Worm (Caenorhabditis elegans) whole organism, L4 larva: ENCODE measurements around the gene taf-13.
A peak's percentile ranks its signal among the peaks of the same experiment; 100 is the strongest.

Experiments used
- F26F4.8 ChIP-seq: fragments of 200-800 bp; sonication (Bioruptor generic); conservative IDR thresholded peaks from 2 replicates; pipeline ENCODE4 v1.3.6; 2022; ENCODE audit warnings: missing genetic modification characterization, missing compliant biosample characterization
- T26A8.4 ChIP-seq: fragments of 200-800 bp; sonication (Bioruptor generic); IDR thresholded peaks from 2 replicates; pipeline ENCODE4 v1.3.6; 2022; ENCODE audit warnings: missing genetic modification characterization, missing compliant biosample characterization
- Y105C5A.15 ChIP-seq: fragments of 200-800 bp; sonication (Bioruptor generic); IDR thresholded peaks from 2 replicates; pipeline ENCODE4 v1.3.6; 2022; ENCODE audit warnings: missing genetic modification characterization, missing compliant biosample characterization
- Y48G9A.11 ChIP-seq: fragments of 200-800 bp; sonication (Bioruptor generic); IDR thresholded peaks from 2 replicates; pipeline ENCODE4 v1.3.6; 2022; ENCODE audit warnings: missing genetic modification reagents, missing genetic modification characterization, missing compliant biosample characterization
- aly-2 ChIP-seq: sonication (generic microtip); optimal IDR thresholded peaks from 2 replicates; lab custom pipeline; 2018; ENCODE audit warnings: missing biosample characterization, missing genetic modification characterization
- ama-1 ChIP-seq: fragments of 150-350 bp; optimal IDR thresholded peaks from 2 replicates; lab custom pipeline; 2014; ENCODE audit warnings: inconsistent platforms, mixed read lengths
- ceh-20 ChIP-seq: fragments of 200-800 bp; sonication (Bioruptor generic); IDR thresholded peaks from 2 replicates; pipeline ENCODE4 v1.3.6; 2022; ENCODE audit warnings: missing genetic modification reagents, missing genetic modification characterization, missing compliant biosample characterization
- ces-1 ChIP-seq: fragments of 150-350 bp; sonication (generic microtip); optimal IDR thresholded peaks from 4 replicates; lab custom pipeline; 2014; ENCODE audit warnings: missing biosample characterization, missing genetic modification reagents, missing genetic modification characterization
- daf-12 ChIP-seq: fragments of 150-350 bp; optimal IDR thresholded peaks from 2 replicates; lab custom pipeline; 2014; ENCODE audit warnings: missing biosample characterization, missing genetic modification reagents, missing genetic modification characterization
- daf-16 ChIP-seq, 3 experiments: sonication (generic microtip); optimal IDR thresholded peaks; 2 replicates each; lab custom pipeline; 2016 to 2017; ENCODE audit warnings: missing genetic modification characterization in 3 of 3, missing genetic modification reagents in 3 of 3, mild to moderate bottlenecking in 2 of 3, missing compliant biosample characterization in 2 of 3, missing biosample characterization in 1 of 3, moderate library complexity in 1 of 3
- dmd-6 ChIP-seq: fragments of 200-800 bp; sonication (Bioruptor generic); IDR thresholded peaks from 2 replicates; pipeline ENCODE4 v1.3.6; 2022; ENCODE audit warnings: missing genetic modification reagents, missing genetic modification characterization, missing compliant biosample characterization
- dpl-1 ChIP-seq: fragments of 150-350 bp; optimal IDR thresholded peaks from 2 replicates; lab custom pipeline; 2014; ENCODE audit warnings: missing biosample characterization, missing genetic modification reagents, missing genetic modification characterization
- dve-1 ChIP-seq: sonication (generic microtip); optimal IDR thresholded peaks from 2 replicates; lab custom pipeline; 2017; ENCODE audit warnings: antibody characterized with exemption, mild to moderate bottlenecking, missing genetic modification characterization, missing compliant biosample characterization; ENCODE audit not compliant: insufficient read depth
- egl-27 ChIP-seq: sonication (generic microtip); optimal IDR thresholded peaks from 3 replicates; lab custom pipeline; 2017; ENCODE audit warnings: missing biosample characterization, missing genetic modification reagents, missing genetic modification characterization
- fkh-10 ChIP-seq: fragments of 150-350 bp; optimal IDR thresholded peaks from 2 replicates; lab custom pipeline; 2014; ENCODE audit warnings: missing biosample characterization, missing genetic modification reagents, missing genetic modification characterization
- gei-8 ChIP-seq: fragments of 200-800 bp; sonication (Bioruptor generic); optimal IDR thresholded peaks from 2 replicates; lab custom pipeline; 2018; ENCODE audit warnings: mild to moderate bottlenecking, missing genetic modification characterization, missing compliant biosample characterization
- hlh-11 ChIP-seq: fragments of 200-800 bp; sonication (Bioruptor generic); optimal IDR thresholded peaks from 2 replicates; lab custom pipeline; 2018; ENCODE audit warnings: mild to moderate bottlenecking, missing genetic modification characterization, missing compliant biosample characterization
- hlh-30 ChIP-seq: sonication (generic microtip); optimal IDR thresholded peaks from 2 replicates; lab custom pipeline; 2017; ENCODE audit warnings: antibody characterized with exemption, mild to moderate bottlenecking, missing genetic modification characterization, missing compliant biosample characterization; ENCODE audit not compliant: insufficient read depth
- lir-3 ChIP-seq: sonication (generic microtip); optimal IDR thresholded peaks from 2 replicates; lab custom pipeline; 2016; ENCODE audit warnings: mild to moderate bottlenecking, missing genetic modification characterization, missing compliant biosample characterization
- mdl-1 ChIP-seq, 2 experiments: fragments of 150-350 bp in 1 of 2; sonication (generic microtip) in 1 of 2; optimal IDR thresholded peaks; 2 replicates each; lab custom pipeline; 2014 to 2017; ENCODE audit warnings: missing biosample characterization in 2 of 2, missing genetic modification characterization in 2 of 2
- mes-2 ChIP-seq: sonication (generic microtip); optimal IDR thresholded peaks from 2 replicates; lab custom pipeline; 2016; ENCODE audit warnings: missing genotype, mild to moderate bottlenecking, missing genetic modification characterization, missing compliant biosample characterization; ENCODE audit not compliant: poor library complexity, severe bottlenecking
- nhr-11 ChIP-seq: fragments of 150-350 bp; optimal IDR thresholded peaks from 2 replicates; lab custom pipeline; 2014; ENCODE audit warnings: missing biosample characterization, missing genetic modification characterization
- nhr-25 ChIP-seq: sonication (generic microtip); optimal IDR thresholded peaks from 2 replicates; lab custom pipeline; 2017; ENCODE audit warnings: missing genetic modification characterization, mild to moderate bottlenecking, missing compliant biosample characterization, antibody characterized with exemption, moderate library complexity, borderline replicate concordance; ENCODE audit not compliant: insufficient read depth
- nhr-28 ChIP-seq: fragments of 150-350 bp; optimal IDR thresholded peaks from 2 replicates; lab custom pipeline; 2014; ENCODE audit warnings: missing biosample characterization, missing genetic modification characterization
- nhr-42 ChIP-seq: fragments of 200-800 bp; sonication (Bioruptor generic); IDR thresholded peaks from 2 replicates; pipeline ENCODE4 v1.3.6; 2022; ENCODE audit warnings: missing genetic modification characterization, missing compliant biosample characterization
- nhr-6 ChIP-seq: fragments of 150-350 bp; optimal IDR thresholded peaks from 2 replicates; lab custom pipeline; 2014; ENCODE audit warnings: missing biosample characterization, missing genetic modification characterization
- nhr-76 ChIP-seq: fragments of 150-350 bp; optimal IDR thresholded peaks from 2 replicates; lab custom pipeline; 2014; ENCODE audit warnings: missing biosample characterization, missing genetic modification characterization
- php-3 ChIP-seq: fragments of 200-800 bp; sonication (Bioruptor generic); IDR thresholded peaks from 2 replicates; pipeline ENCODE4 v1.3.6; 2022; ENCODE audit warnings: missing genetic modification reagents, missing genetic modification characterization, missing compliant biosample characterization
- pqm-1 ChIP-seq: sonication (generic microtip); optimal IDR thresholded peaks from 2 replicates; lab custom pipeline; 2017; ENCODE audit warnings: missing biosample characterization, missing genetic modification characterization
- rbr-2 ChIP-seq: sonication (generic microtip); optimal IDR thresholded peaks from 2 replicates; lab custom pipeline; 2016; ENCODE audit warnings: missing genotype, missing genetic modification characterization, missing compliant biosample characterization
- snpc-1.2 ChIP-seq: fragments of 200-800 bp; sonication (Bioruptor generic); IDR thresholded peaks from 2 replicates; pipeline ENCODE4 v1.3.6; 2022; ENCODE audit warnings: missing genetic modification reagents, missing genetic modification characterization, missing compliant biosample characterization
- tra-1 ChIP-seq: fragments of 200-800 bp; sonication (Bioruptor generic); IDR thresholded peaks from 2 replicates; pipeline ENCODE4 v1.3.6; 2022; ENCODE audit warnings: missing genetic modification reagents, missing genetic modification characterization, missing compliant biosample characterization
- unc-62 ChIP-seq, 3 experiments: fragments of 150-350 bp in 1 of 3; sonication (generic microtip); optimal IDR thresholded peaks in 2 of 3; peaks in 1 of 3; 1 replicate in 1 of 3; 2 replicates in 2 of 3; lab custom pipeline; 2014 to 2017; ENCODE audit warnings: missing biosample characterization in 3 of 3, missing genetic modification characterization in 3 of 3, missing genetic modification reagents in 3 of 3, missing genotype in 1 of 3
- zip-11 ChIP-seq: fragments of 200-800 bp; sonication (Bioruptor generic); IDR thresholded peaks from 2 replicates; pipeline ENCODE4 v1.3.6; 2022; ENCODE audit warnings: missing genetic modification characterization, missing compliant biosample characterization
- zip-2 ChIP-seq: fragments of 150-350 bp; optimal IDR thresholded peaks from 2 replicates; lab custom pipeline; 2014; ENCODE audit warnings: missing biosample characterization, missing genetic modification characterization
- ztf-11 ChIP-seq: fragments of 150-350 bp; optimal IDR thresholded peaks from 2 replicates; lab custom pipeline; 2014; ENCODE audit warnings: missing biosample characterization, missing genetic modification characterization

Gene taf-13

DNA sequence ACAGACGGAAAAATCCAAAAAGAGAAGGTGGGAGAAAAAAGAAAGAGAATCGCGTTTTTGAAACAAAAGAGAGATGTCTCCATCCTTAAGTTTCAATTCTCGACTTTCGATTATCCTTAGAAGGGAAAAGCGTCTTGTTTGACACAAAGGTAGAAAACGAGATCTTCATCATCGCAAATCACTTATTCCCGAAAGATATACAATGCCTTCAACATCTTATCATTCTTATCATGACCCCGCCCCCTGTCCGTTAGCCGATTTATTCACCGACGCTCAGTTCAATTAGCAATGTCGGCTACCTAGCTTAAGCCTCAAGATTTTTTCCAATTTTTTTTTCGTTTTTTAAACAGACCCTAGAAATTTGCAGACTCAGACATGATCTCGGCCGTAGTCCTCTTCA lies 6.4 kb downstream of the taf-13 start, which contains the start of gene C14A4.9:
TSS of gene C14A4.9 (plus strand) at position 368 of the 400 bp plus-strand sequence.
- TF ChIP-seq ces-1 (GFP tag; lab: Kevin White, UChicago) (no peak), mdl-1 (tag; optimal IDR thresholded peaks at IDR 0.05; lab: Kevin White, UChicago) (no peak), egl-27 (no peak), nhr-42 (no peak), Y48G9A.11 (GFP tag; lab: Robert Waterston, UW) (no peak), snpc-1.2 (no peak), php-3 (GFP tag; lab: Robert Waterston, UW) (no peak), rbr-2 (tag; lab: Kevin White, UChicago) (no peak), hlh-30 (no peak), fkh-10 (GFP tag; lab: Kevin White, UChicago) (no peak), daf-12 (tag; lab: Kevin White, UChicago) (no peak), aly-2 (tag; lab: Kevin White, UChicago) (no peak), zip-2 (no peak), nhr-25 (tag; lab: Kevin White, UChicago) (no peak)

DNA sequence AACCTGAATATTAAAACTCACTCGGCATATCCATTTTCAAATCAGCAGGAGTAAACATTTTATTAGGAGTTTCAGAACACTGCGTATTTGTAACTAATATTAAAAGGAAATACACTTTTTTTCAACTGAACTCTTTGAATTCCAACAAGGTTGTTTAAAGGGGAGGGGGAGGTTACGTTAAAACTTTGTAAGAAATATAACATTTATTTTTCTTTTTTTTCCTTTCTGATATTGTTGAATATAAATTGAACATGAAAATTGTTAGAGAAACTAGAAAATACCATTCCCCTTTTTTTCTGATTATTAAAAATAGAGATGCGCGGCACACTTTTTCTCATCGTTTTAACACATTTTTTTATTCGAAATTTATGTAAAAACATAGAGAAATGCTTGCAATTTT lies 7.4 kb downstream of the taf-13 start, which contains the start of gene C14A4.8:
TSS of gene C14A4.8 (minus strand) at position 101 of the 400 bp plus-strand sequence.
- TF ChIP-seq unc-62 (GFP tag; optimal IDR thresholded peaks at IDR 0.05 in 1 of 2; lab: Kevin White, UChicago) (peak in 1 of 2 experiments; percentile 83), unc-62 (tag; optimal IDR thresholded peaks at IDR 0.05; lab: Kevin White, UChicago) (no peak), daf-16 (GFP tag; optimal IDR thresholded peaks at IDR 0.05; lab: Kevin White, UChicago) (no peak), daf-16 (tag; optimal IDR thresholded peaks at IDR 0.05; lab: Kevin White, UChicago) (no peak)
- TF ChIP-seq, all 104 proteins: peak for 1

DNA sequence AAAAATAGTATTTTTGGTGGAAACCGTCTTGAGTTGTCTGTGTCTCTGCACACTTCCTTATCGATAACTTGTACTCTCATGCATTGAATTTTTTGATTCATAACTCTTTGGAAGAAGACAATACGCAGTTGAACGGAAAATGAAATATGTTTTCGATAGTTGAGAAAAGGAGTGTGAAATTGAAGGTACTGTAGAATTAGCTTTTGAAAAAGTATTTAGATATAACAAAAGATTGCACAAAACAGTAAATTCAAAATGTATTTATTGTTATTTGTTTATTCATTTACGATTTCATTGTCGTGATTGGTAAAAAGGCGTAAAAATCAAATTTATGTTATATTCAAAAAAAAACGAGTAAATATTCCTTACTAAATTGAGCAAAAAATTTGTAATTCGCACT lies 8.9 kb downstream of the taf-13 start, which contains the start of gene C14A4.7:
TSS of gene C14A4.7 (minus strand) at position 101 of the 400 bp plus-strand sequence.
- TF ChIP-seq Y105C5A.15 (GFP tag; lab: Robert Waterston, UW) (no peak), dve-1 (tag; lab: Kevin White, UChicago) (peak; percentile 9), pqm-1 (peak; percentile 21)

DNA sequence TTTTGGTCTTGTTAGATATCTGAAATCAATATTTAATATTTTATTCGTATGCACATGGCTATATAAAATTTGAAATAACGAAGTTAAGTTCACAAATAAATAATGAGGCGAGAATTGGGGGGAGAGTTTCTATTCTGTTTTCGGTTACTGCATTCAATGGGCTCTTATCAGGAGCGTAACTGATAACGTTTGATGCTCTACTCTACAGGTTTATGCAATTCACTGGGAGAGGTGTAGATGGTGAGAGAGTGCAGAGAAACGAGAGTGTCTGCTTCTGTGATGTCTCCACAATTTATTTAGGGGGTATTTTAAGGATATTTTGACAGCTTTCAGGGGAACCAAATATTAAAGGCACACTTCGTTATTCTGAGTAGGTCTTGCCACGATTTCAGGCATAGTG lies 10.7 kb downstream of the taf-13 start, which contains the start of gene C14A4.6:
TSS of gene C14A4.6 (minus strand) at position 19 of the 400 bp plus-strand sequence.
- TF ChIP-seq nhr-42 (no peak), ces-1 (GFP tag; lab: Kevin White, UChicago) (no peak), lir-3 (tag; lab: Kevin White, UChicago) (no peak), nhr-11 (tag; lab: Kevin White, UChicago) (no peak), F26F4.8 (GFP tag; lab: Robert Waterston, UW) (no peak), daf-16 (GFP tag; optimal IDR thresholded peaks at IDR 0.05; lab: Kevin White, UChicago) (no peak), daf-16 (tag; optimal IDR thresholded peaks at IDR 0.05; lab: Kevin White, UChicago) (peak; percentile 76), mes-2 (peak; percentile 35), nhr-28 (tag; lab: Kevin White, UChicago) (peak; percentile 81), dve-1 (tag; lab: Kevin White, UChicago) (peak; percentile 79), dmd-6 (peak; percentile 47; the same call in 1 of the 2 replicates), hlh-11 (tag; lab: Kevin White, UChicago) (peak; percentile 43), gei-8 (GFP tag; lab: Kevin White, UChicago) (no peak), pqm-1 (peak; percentile 88), ztf-11 (tag; lab: Kevin White, UChicago) (no peak)

DNA sequence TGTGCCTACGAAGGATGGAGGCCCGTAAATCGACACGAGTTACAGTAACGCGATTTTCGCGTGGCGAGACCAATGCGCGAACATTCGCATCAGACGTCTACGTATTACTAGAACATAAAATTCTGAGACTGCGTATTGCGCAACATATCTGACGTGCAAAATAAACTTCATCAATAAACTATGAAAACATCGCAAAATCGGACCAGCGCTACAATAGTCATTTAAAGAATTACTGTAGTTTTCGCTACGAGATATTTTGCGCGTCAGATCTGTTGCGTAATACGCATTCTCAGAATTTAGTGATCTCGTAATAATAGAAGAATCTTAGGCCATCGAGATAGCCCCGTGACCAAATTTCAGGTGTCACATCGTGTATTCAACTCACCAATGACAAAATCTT lies 11.1 kb downstream of the taf-13 start:
- TF ChIP-seq ama-1 (lab: Kevin White, UChicago) (no peak), dpl-1 (GFP tag; lab: Kevin White, UChicago) (no peak), F26F4.8 (GFP tag; lab: Robert Waterston, UW) (no peak), tra-1 (GFP tag; lab: Robert Waterston, UW) (no peak), nhr-76 (tag; lab: Kevin White, UChicago) (no peak), zip-11 (GFP tag; lab: Robert Waterston, UW) (no peak), nhr-6 (tag; lab: Kevin White, UChicago) (no peak), daf-16 (GFP tag; optimal IDR thresholded peaks at IDR 0.05; lab: Kevin White, UChicago) (no peak), daf-16 (tag; optimal IDR thresholded peaks at IDR 0.05; lab: Kevin White, UChicago) (no peak), T26A8.4 (GFP tag; lab: Robert Waterston, UW) (no peak), ceh-20 (GFP tag; lab: Robert Waterston, UW) (no peak), ces-1 (GFP tag; lab: Kevin White, UChicago) (no peak)
